Fruit fly (Drosophila melanogaster) whole organism, prepupa: ENCODE data around the gene Fmr1.

ENCODE experiments used
- Blimp-1 ChIP-seq: fragments of 200-800 bp; sonication (Bioruptor generic); optimal IDR thresholded peaks from 3 replicates; lab custom pipeline; 2017; ENCODE audit warnings: missing biosample characterization, missing genetic modification characterization, mild to moderate bottlenecking, moderate library complexity, missing genetic modification reagents
- CG11294 ChIP-seq: fragments of 200-800 bp; sonication (Bioruptor generic); IDR thresholded peaks from 2 replicates; pipeline ENCODE4 v1.3.6; 2022; ENCODE audit warnings: missing biosample characterization, missing genetic modification characterization
- CG11902 ChIP-seq: fragments of 200-800 bp; sonication (Bioruptor generic); optimal IDR thresholded peaks from 3 replicates; lab custom pipeline; 2016; ENCODE audit warnings: missing biosample characterization, missing genetic modification characterization
- CG1621 ChIP-seq: fragments of 200-800 bp; sonication (Bioruptor generic); optimal IDR thresholded peaks from 3 replicates; lab custom pipeline; 2018; ENCODE audit warnings: missing biosample characterization, mild to moderate bottlenecking, missing genetic modification characterization
- CG3032 ChIP-seq: fragments of 200-800 bp; optimal IDR thresholded peaks from 2 replicates; lab custom pipeline; 2019; ENCODE audit warnings: missing biosample characterization, mild to moderate bottlenecking, missing genetic modification characterization, moderate library complexity
- CG31627 ChIP-seq: fragments of 200-800 bp; sonication (Bioruptor generic); optimal IDR thresholded peaks from 3 replicates; lab custom pipeline; 2016; ENCODE audit warnings: missing biosample characterization, missing genetic modification characterization
- CG3919 ChIP-seq: fragments of 200-800 bp; sonication (Bioruptor generic); optimal IDR thresholded peaks from 3 replicates; lab custom pipeline; 2016; ENCODE audit warnings: missing biosample characterization, missing genetic modification characterization
- CG6163 ChIP-seq: fragments of 200-800 bp; sonication (Bioruptor generic); IDR thresholded peaks from 3 replicates; pipeline ENCODE4 v1.3.6; 2022; ENCODE audit warnings: missing biosample characterization, missing genetic modification characterization
- CG6792 ChIP-seq: fragments of 200-800 bp; sonication (Bioruptor generic); optimal IDR thresholded peaks from 3 replicates; lab custom pipeline; 2016; ENCODE audit warnings: missing biosample characterization, missing genetic modification characterization
- CG6808 ChIP-seq: fragments of 200-800 bp; sonication (Bioruptor generic); optimal IDR thresholded peaks from 3 replicates; lab custom pipeline; 2017; ENCODE audit warnings: missing biosample characterization, missing genetic modification characterization, mild to moderate bottlenecking, moderate library complexity, missing genetic modification reagents
- CG7368 ChIP-seq: fragments of 200-800 bp; sonication (Bioruptor generic); optimal IDR thresholded peaks from 3 replicates; lab custom pipeline; 2016; ENCODE audit warnings: missing biosample characterization, missing genetic modification characterization
- CG8319 ChIP-seq: fragments of 200-800 bp; sonication (Bioruptor generic); optimal IDR thresholded peaks from 3 replicates; lab custom pipeline; 2016; ENCODE audit warnings: missing biosample characterization, missing genetic modification characterization
- CG8632 ChIP-seq: fragments of 200-800 bp; sonication (Bioruptor generic); optimal IDR thresholded peaks from 3 replicates; lab custom pipeline; 2016; ENCODE audit warnings: missing biosample characterization, missing genetic modification characterization
- CG9139 ChIP-seq: fragments of 200-800 bp; sonication (Bioruptor generic); optimal IDR thresholded peaks from 3 replicates; lab custom pipeline; 2017; ENCODE audit warnings: missing biosample characterization, mild to moderate bottlenecking, missing genetic modification characterization
- Eip75B ChIP-seq: fragments of 200-800 bp; sonication (Bioruptor generic); optimal IDR thresholded peaks from 3 replicates; lab custom pipeline; 2016; ENCODE audit warnings: missing biosample characterization, missing genetic modification characterization
- Eip78C ChIP-seq: fragments of 200-800 bp; sonication (Bioruptor generic); peaks from one replicate; lab custom pipeline; 2016; ENCODE audit warnings: missing biosample characterization, missing genetic modification characterization
- Ets96B ChIP-seq: fragments of 200-800 bp; optimal IDR thresholded peaks from 2 replicates; lab custom pipeline; 2019; ENCODE audit warnings: missing biosample characterization, mild to moderate bottlenecking, missing genetic modification characterization, moderate library complexity
- Hr38 ChIP-seq: sonication (Bioruptor generic); optimal IDR thresholded peaks from 2 replicates; lab custom pipeline; 2016; ENCODE audit warnings: missing biosample characterization, missing genetic modification characterization
- Hr4 ChIP-seq: fragments of 200-800 bp; sonication (Bioruptor generic); optimal IDR thresholded peaks from 3 replicates; lab custom pipeline; 2016; ENCODE audit warnings: missing biosample characterization, missing genetic modification characterization
- Met ChIP-seq: fragments of 200-800 bp; sonication (Bioruptor generic); optimal IDR thresholded peaks from 3 replicates; lab custom pipeline; 2016; ENCODE audit warnings: missing biosample characterization, missing genetic modification characterization
- OdsH ChIP-seq: fragments of 200-800 bp; sonication (Bioruptor generic); optimal IDR thresholded peaks from 3 replicates; lab custom pipeline; 2016; ENCODE audit warnings: missing biosample characterization, missing genetic modification characterization
- Sox14 ChIP-seq: fragments of 200-800 bp; sonication (Bioruptor generic); optimal IDR thresholded peaks from 3 replicates; lab custom pipeline; 2016; ENCODE audit warnings: missing biosample characterization, missing genetic modification characterization
- Sox15 ChIP-seq: fragments of 200-800 bp; sonication (Bioruptor generic); optimal IDR thresholded peaks from 3 replicates; lab custom pipeline; 2016; ENCODE audit warnings: missing biosample characterization, missing genetic modification characterization
- achi ChIP-seq: fragments of 200-800 bp; sonication (Bioruptor generic); optimal IDR thresholded peaks from 3 replicates; lab custom pipeline; 2016; ENCODE audit warnings: missing biosample characterization, missing genetic modification characterization
- cyc ChIP-seq: fragments of 200-800 bp; sonication (Bioruptor generic); optimal IDR thresholded peaks from 3 replicates; lab custom pipeline; 2016; ENCODE audit warnings: missing biosample characterization, missing genetic modification characterization
- dsx ChIP-seq: fragments of 200-800 bp; optimal IDR thresholded peaks from 3 replicates; lab custom pipeline; 2019; ENCODE audit warnings: missing biosample characterization, mild to moderate bottlenecking, missing genetic modification characterization, moderate library complexity; ENCODE audit not compliant: poor library complexity, severe bottlenecking
- eg ChIP-seq: fragments of 200-800 bp; sonication (Bioruptor generic); IDR thresholded peaks from 3 replicates; pipeline ENCODE4 v1.3.6; 2022; ENCODE audit warnings: missing biosample characterization, missing genetic modification characterization
- esn ChIP-seq: fragments of 200-800 bp; sonication (Bioruptor generic); optimal IDR thresholded peaks from 2 replicates; lab custom pipeline; 2016; ENCODE audit warnings: missing biosample characterization, mild to moderate bottlenecking, missing genetic modification characterization, moderate library complexity
- fd85E ChIP-seq: fragments of 200-800 bp; sonication (Bioruptor generic); optimal IDR thresholded peaks from 3 replicates; lab custom pipeline; 2016; ENCODE audit warnings: missing biosample characterization, missing genetic modification characterization
- fkh ChIP-seq: fragments of 200-800 bp; sonication (Bioruptor generic); optimal IDR thresholded peaks from 3 replicates; lab custom pipeline; 2017; ENCODE audit warnings: missing biosample characterization, mild to moderate bottlenecking, missing genetic modification characterization, moderate library complexity
- lz ChIP-seq: fragments of 200-800 bp; sonication (Bioruptor generic); optimal IDR thresholded peaks from 3 replicates; lab custom pipeline; 2016; ENCODE audit warnings: missing biosample characterization, missing genetic modification characterization
- net ChIP-seq: fragments of 200-800 bp; sonication (Bioruptor generic); optimal IDR thresholded peaks from 3 replicates; lab custom pipeline; 2016; ENCODE audit warnings: missing biosample characterization, missing genetic modification characterization
- pdm3 ChIP-seq: fragments of 200-800 bp; sonication (Bioruptor generic); optimal IDR thresholded peaks from 3 replicates; lab custom pipeline; 2016; ENCODE audit warnings: missing biosample characterization, missing genetic modification characterization
- spab ChIP-seq: fragments of 200-800 bp; sonication (Bioruptor generic); optimal IDR thresholded peaks from 2 replicates; lab custom pipeline; 2017; ENCODE audit warnings: missing biosample characterization, mild to moderate bottlenecking, missing genetic modification characterization, missing genetic modification reagents
- ss ChIP-seq, 2 experiments: fragments of 200-800 bp; sonication (Bioruptor generic); optimal IDR thresholded peaks; 2 replicates in 1 of 2; 3 replicates in 1 of 2; lab custom pipeline; 2017 to 2018; ENCODE audit warnings: mild to moderate bottlenecking in 2 of 2, missing biosample characterization in 2 of 2, missing genetic modification characterization in 2 of 2, moderate library complexity in 1 of 2
- svp ChIP-seq: fragments of 200-800 bp; sonication (Bioruptor generic); peaks from one replicate; lab custom pipeline; 2016; ENCODE audit warnings: missing biosample characterization, missing genetic modification characterization
- topi ChIP-seq: fragments of 200-800 bp; sonication (Bioruptor generic); optimal IDR thresholded peaks from 3 replicates; lab custom pipeline; 2016; ENCODE audit warnings: missing biosample characterization, missing genetic modification characterization
- vri ChIP-seq: fragments of 200-800 bp; sonication (Bioruptor generic); optimal IDR thresholded peaks from 3 replicates; lab custom pipeline; 2016; ENCODE audit warnings: missing biosample characterization, mild to moderate bottlenecking, missing genetic modification characterization

Fmr1 gene

DNA sequence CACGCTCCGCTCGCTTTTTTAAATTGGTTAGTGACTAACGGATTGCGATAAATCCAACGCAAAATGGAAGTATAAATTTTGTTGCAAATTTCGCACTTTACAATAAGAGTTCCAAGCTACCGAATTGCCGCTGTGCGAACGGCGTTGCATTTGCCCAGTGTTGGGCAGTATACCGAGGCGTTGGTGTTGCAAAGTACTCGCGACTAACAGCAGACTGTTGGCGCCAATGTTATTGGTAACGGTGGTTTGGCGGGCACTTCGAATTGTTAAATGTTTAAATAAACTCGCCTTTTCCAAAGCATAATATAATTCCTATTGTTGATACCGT is 24.4 kb upstream of the Fmr1 start:
- TF ChIP-seq Sox14 (GFP tag; lab: Kevin White, UChicago) (peak; percentile 22), net (GFP tag; lab: Kevin White, UChicago) (no peak), vri (GFP tag; lab: Kevin White, UChicago) (peak; percentile 25), achi (peak; percentile 33), Ets96B (tag; lab: Kevin White, UChicago) (no peak), CG3032 (tag; lab: Kevin White, UChicago) (no peak), fkh (no peak), Blimp-1 (GFP tag; lab: Kevin White, UChicago) (no peak), eg (GFP tag; lab: Robert Waterston, UW) (peak; percentile 23; the same call in 1 of the 3 replicates), pdm3 (GFP tag; lab: Kevin White, UChicago) (peak; percentile 21), CG6792 (GFP tag; lab: Kevin White, UChicago) (peak; percentile 31), Sox15 (GFP tag; lab: Kevin White, UChicago) (no peak), cyc (GFP tag; lab: Kevin White, UChicago) (peak; percentile 53), Hr38 (GFP tag; lab: Kevin White, UChicago) (no peak), esn (peak; percentile 65), CG6163 (peak; percentile 61), dsx (GFP tag; lab: Kevin White, UChicago) (peak; percentile 41), CG8632 (no peak), CG6808 (GFP tag; lab: Kevin White, UChicago) (no peak), CG8319 (no peak), Hr4 (GFP tag; lab: Kevin White, UChicago) (no peak), CG31627 (GFP tag; lab: Kevin White, UChicago) (peak; percentile 55), OdsH (peak; percentile 19), CG11902 (GFP tag; lab: Kevin White, UChicago) (no peak), CG1621 (tag; lab: Kevin White, UChicago) (no peak), CG11294 (GFP tag; lab: Robert Waterston, UW) (no peak), topi (GFP tag; lab: Kevin White, UChicago) (peak; percentile 43), Eip78C (peak; percentile 47), svp (GFP tag; lab: Kevin White, UChicago) (no peak), CG3919 (peak; percentile 74), fd85E (no peak), CG9139 (GFP tag; lab: Kevin White, UChicago) (no peak), spab (no peak), CG7368 (GFP tag; lab: Kevin White, UChicago) (no peak), Eip75B (GFP tag; lab: Kevin White, UChicago) (peak; percentile 29), Met (GFP tag; lab: Kevin White, UChicago) (peak; percentile 33), lz (GFP tag; lab: Kevin White, UChicago) (peak; percentile 50)
- TF ChIP-seq, all 60 proteins: peak for 18

DNA sequence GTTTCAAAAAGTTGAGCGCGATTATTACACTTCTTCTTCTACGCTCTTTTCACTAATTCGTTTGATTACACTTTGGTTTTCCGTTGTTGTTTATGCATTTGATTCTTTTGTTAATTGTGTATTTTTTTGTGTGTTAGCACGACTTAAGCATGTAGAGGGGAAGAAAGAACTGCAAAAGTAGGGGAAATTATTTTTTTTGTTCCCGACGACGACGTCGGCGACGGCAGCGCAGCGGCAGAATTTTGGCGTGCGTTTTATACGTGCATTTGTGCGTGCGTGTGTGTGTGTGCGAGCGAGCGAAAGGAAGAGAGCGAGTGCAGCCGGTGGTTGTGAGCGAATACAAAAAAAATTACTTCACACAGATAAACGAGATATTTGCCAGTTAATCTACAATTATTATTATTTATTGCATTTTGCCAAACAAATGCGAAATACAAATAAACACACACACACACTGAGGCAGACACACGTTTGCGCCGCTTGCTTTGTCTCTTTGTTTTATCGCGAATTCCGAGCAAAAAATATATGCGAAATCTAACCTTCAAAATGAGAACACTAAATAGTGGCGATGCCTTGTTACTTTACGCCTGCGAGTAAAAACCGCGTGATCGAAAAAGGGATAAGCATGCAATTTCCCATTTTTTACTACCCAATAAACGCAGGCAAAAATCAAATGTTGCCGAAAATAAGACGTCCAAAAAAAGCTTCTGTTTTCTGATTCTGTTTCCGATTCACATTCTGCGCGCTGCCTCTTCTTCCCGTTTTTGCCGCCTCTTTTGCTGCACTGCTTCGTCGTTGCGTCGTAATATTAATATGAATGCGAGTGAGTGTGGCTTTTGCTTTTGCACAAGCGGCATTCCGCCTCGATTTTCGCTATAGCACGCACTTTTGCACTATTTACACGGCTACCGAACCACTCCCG is 23.8 kb upstream of the Fmr1 start:
- peak; percentile 75 for TF ChIP-seq Eip78C
- no peak for TF ChIP-seq CG6808 (GFP tag; lab: Kevin White, UChicago)
- peak; percentile 35; the same call in 2 of the 3 replicates for TF ChIP-seq CG6163
- TF ChIP-seq eg (GFP tag; lab: Robert Waterston, UW) = peak; percentile 45; the same call in 1 of the 3 replicates
- peak; percentile 3 for TF ChIP-seq CG9139 (GFP tag; lab: Kevin White, UChicago)
- TF ChIP-seq fd85E = peak; percentile 29
- peak; percentile 80 for TF ChIP-seq vri (GFP tag; lab: Kevin White, UChicago)
- peak; percentile 56 for TF ChIP-seq Sox14 (GFP tag; lab: Kevin White, UChicago)
- peak in 1 of 2 experiments; percentile 48 for TF ChIP-seq ss (GFP tag; optimal IDR thresholded peaks at IDR 0.05; lab: Kevin White, UChicago)
- no peak for TF ChIP-seq pdm3 (GFP tag; lab: Kevin White, UChicago)
